Worm (Caenorhabditis elegans) whole organism, L4 larva: ENCODE data around the gene ZK892.4.
"Not testable (repeated sequence)": the region's sequence is repeated elsewhere in the genome, so short reads cannot be mapped to it uniquely, and the experiment has no call there.

Source experiments
- aha-1 ChIP-seq: fragments of 150-350 bp; peaks from one replicate; lab custom pipeline; 2014; ENCODE audit warnings: missing biosample characterization, missing genetic modification characterization
- ceh-62 ChIP-seq: sonication (generic microtip); optimal IDR thresholded peaks from 2 replicates; lab custom pipeline; 2017; ENCODE audit warnings: missing biosample characterization, missing genetic modification characterization
- dpl-1 ChIP-seq: fragments of 150-350 bp; optimal IDR thresholded peaks from 2 replicates; lab custom pipeline; 2014; ENCODE audit warnings: missing biosample characterization, missing genetic modification reagents, missing genetic modification characterization
- lin-13 ChIP-seq: fragments of 150-350 bp; optimal IDR thresholded peaks from 2 replicates; lab custom pipeline; 2014; ENCODE audit warnings: missing biosample characterization, missing genetic modification reagents, missing genetic modification characterization
- lin-15B ChIP-seq: fragments of 150-350 bp; sonication (generic microtip); optimal IDR thresholded peaks from 3 replicates; lab custom pipeline; 2014; ENCODE audit warnings: missing biosample characterization, missing genetic modification characterization
- madf-9 ChIP-seq: fragments of 200-800 bp; sonication (Bioruptor generic); conservative IDR thresholded peaks from 2 replicates; pipeline ENCODE4 v1.3.6; 2022; ENCODE audit warnings: missing genetic modification reagents, missing genetic modification characterization, missing compliant biosample characterization
- mdl-1 ChIP-seq, 2 experiments: fragments of 150-350 bp in 1 of 2; sonication (generic microtip) in 1 of 2; optimal IDR thresholded peaks; 2 replicates each; lab custom pipeline; 2014 to 2017; ENCODE audit warnings: missing biosample characterization in 2 of 2, missing genetic modification characterization in 2 of 2
- nhr-11 ChIP-seq: fragments of 150-350 bp; optimal IDR thresholded peaks from 2 replicates; lab custom pipeline; 2014; ENCODE audit warnings: missing biosample characterization, missing genetic modification characterization
- nhr-76 ChIP-seq: fragments of 150-350 bp; optimal IDR thresholded peaks from 2 replicates; lab custom pipeline; 2014; ENCODE audit warnings: missing biosample characterization, missing genetic modification characterization
- nhr-77 ChIP-seq: fragments of 150-350 bp; optimal IDR thresholded peaks from 2 replicates; lab custom pipeline; 2014; ENCODE audit warnings: missing biosample characterization, missing genetic modification characterization
- set-16 ChIP-seq: fragments of 200-800 bp; sonication (Bioruptor generic); IDR thresholded peaks from 2 replicates; pipeline ENCODE4 v1.3.6; 2022; ENCODE audit warnings: missing genetic modification reagents, missing genetic modification characterization, missing compliant biosample characterization
- spr-1 ChIP-seq: sonication (generic microtip); optimal IDR thresholded peaks from 2 replicates; lab custom pipeline; 2016; ENCODE audit warnings: mild to moderate bottlenecking, missing genetic modification characterization, missing compliant biosample characterization
- zfp-2 ChIP-seq: sonication (generic microtip); optimal IDR thresholded peaks from 2 replicates; lab custom pipeline; 2016; ENCODE audit warnings: mild to moderate bottlenecking, missing genetic modification characterization, missing compliant biosample characterization
- ztf-7 ChIP-seq: fragments of 150-350 bp; optimal IDR thresholded peaks from 2 replicates; lab custom pipeline; 2014; ENCODE audit warnings: missing biosample characterization, missing genetic modification characterization

DNA sequence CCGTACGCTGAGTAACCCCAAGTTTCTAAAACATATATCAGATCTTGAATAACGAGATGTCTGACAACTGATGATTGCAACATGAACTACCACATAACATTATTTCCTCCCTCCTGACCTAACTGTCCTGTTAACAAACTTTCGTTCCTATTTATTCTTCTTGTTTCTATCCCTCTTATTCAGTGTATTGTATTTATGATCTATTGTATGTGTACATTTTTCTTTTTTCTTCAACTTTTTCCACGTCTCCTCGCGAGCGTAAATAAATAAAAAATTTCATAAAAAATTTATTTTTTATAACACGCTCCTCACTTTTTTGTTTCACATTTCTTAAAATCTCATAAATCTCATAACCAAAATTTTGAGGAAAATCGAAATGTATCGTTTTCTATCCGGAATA is at the start of gene ZK892.4:
- TF ChIP-seq lin-15B; dpl-1 (GFP tag; lab: Kevin White, UChicago); lin-13 (GFP tag; lab: Kevin White, UChicago); nhr-77 (tag; lab: Kevin White, UChicago); set-16; mdl-1 (tag; optimal IDR thresholded peaks at IDR 0.05; lab: Kevin White, UChicago); madf-9 (GFP tag; lab: Robert Waterston, UW); nhr-11 (tag; lab: Kevin White, UChicago); aha-1 (tag; lab: Kevin White, UChicago); spr-1 (tag; lab: Kevin White, UChicago); nhr-76 (tag; lab: Kevin White, UChicago); ztf-7; zfp-2 (tag; lab: Kevin White, UChicago); ceh-62 (tag; lab: Kevin White, UChicago): not testable (repeated sequence)
